Fruit fly (Drosophila melanogaster): ENCODE results near the gene spg.

DNA sequence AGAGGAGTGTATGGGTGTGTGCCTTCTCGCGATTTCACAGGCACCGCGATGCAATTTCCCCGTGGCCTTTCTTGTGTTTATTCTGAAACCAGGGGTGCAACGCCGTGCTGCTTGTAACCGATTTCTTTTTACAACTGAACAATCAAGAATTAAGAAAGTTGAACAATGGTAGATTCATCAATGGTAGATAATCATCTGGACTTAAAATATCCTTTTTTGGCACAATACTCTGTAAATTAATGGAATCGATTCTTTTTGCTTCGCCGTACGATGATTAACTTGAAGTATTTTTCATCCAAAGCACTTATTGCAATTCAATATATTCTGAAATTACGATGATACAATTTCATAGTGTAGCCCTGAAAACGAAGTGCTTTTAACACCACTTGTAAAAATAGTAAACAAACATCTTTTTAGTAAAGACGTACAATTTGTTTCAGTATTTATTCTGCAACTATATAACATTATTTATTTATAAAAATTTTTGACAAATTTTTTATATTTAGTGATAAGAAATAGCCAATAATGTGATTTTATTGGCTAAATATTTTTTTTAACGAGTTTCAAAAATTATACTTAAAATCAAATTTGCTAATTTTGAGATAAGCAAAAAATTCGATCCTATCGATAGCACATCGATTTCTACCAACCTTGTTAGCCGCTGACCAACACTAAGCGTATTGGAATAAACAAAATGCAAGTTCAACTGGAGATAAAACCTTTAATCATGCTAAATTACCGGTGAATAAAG is 25.3 kb upstream of the spg start, which contains the start of the genes CG1523 and CG1647:
- TF ChIP-seq insv (optimal IDR thresholded peaks at IDR 0.05) (no peak), Myc (optimal IDR thresholded peaks at IDR 0.05) (no peak), h (optimal IDR thresholded peaks at IDR 0.05) (no peak), ttk (optimal IDR thresholded peaks at IDR 0.05) (no peak)
